Worm (Caenorhabditis elegans) whole organism, L2 larva: Measurements from ENCODE around the gene F38E9.4.
A peak's percentile ranks its signal among the peaks of the same experiment; 100 is the strongest.

ENCODE experiments used
- C34F6.9 ChIP-seq: fragments of 150-350 bp; optimal IDR thresholded peaks from 2 replicates; lab custom pipeline; 2014; ENCODE audit warnings: missing biosample characterization, missing genetic modification characterization
- F13H6.1 ChIP-seq: sonication (generic microtip); optimal IDR thresholded peaks from 2 replicates; lab custom pipeline; 2016; ENCODE audit warnings: missing genetic modification characterization, missing compliant biosample characterization
- Y55F3AM.14 ChIP-seq: fragments of 200-800 bp; sonication (Bioruptor generic); optimal IDR thresholded peaks from 2 replicates; lab custom pipeline; 2018; ENCODE audit warnings: mild to moderate bottlenecking, missing genetic modification characterization, missing compliant biosample characterization
- ZK546.5 ChIP-seq: sonication (generic microtip); optimal IDR thresholded peaks from 2 replicates; lab custom pipeline; 2017; ENCODE audit warnings: missing biosample characterization, missing genetic modification characterization
- ama-1 ChIP-seq: fragments of 150-350 bp; optimal IDR thresholded peaks from 2 replicates; lab custom pipeline; 2018; ENCODE audit warnings: inconsistent platforms
- blmp-1 ChIP-seq: sonication (generic microtip); optimal IDR thresholded peaks from 2 replicates; lab custom pipeline; 2017; ENCODE audit warnings: missing genetic modification characterization, mild to moderate bottlenecking, missing compliant biosample characterization, antibody characterized with exemption, moderate library complexity; ENCODE audit not compliant: insufficient read depth
- crh-2 ChIP-seq: sonication (generic microtip); optimal IDR thresholded peaks from 2 replicates; lab custom pipeline; 2017; ENCODE audit warnings: missing biosample characterization, missing genetic modification characterization
- dmd-4 ChIP-seq: sonication (generic microtip); optimal IDR thresholded peaks from 2 replicates; lab custom pipeline; 2017; ENCODE audit warnings: missing biosample characterization, missing genetic modification characterization
- fos-1 ChIP-seq: fragments of 150-350 bp; optimal IDR thresholded peaks from 2 replicates; lab custom pipeline; 2014; ENCODE audit warnings: missing biosample characterization, missing genetic modification characterization
- gmeb-1 ChIP-seq: fragments of 150-350 bp; optimal IDR thresholded peaks from 2 replicates; lab custom pipeline; 2014; ENCODE audit warnings: missing biosample characterization, missing genetic modification characterization
- lin-11 ChIP-seq: fragments of 150-350 bp; sonication (generic microtip); optimal IDR thresholded peaks from 2 replicates; lab custom pipeline; 2014; ENCODE audit warnings: missing biosample characterization, missing genetic modification characterization, inconsistent platforms, mixed read lengths
- lin-13 ChIP-seq: fragments of 150-350 bp; optimal IDR thresholded peaks from 2 replicates; lab custom pipeline; 2014; ENCODE audit warnings: missing biosample characterization, missing genetic modification reagents, missing genetic modification characterization
- lin-39 ChIP-seq: fragments of 150-350 bp; optimal IDR thresholded peaks from 2 replicates; lab custom pipeline; 2014; ENCODE audit warnings: missing biosample characterization, missing genetic modification reagents, missing genetic modification characterization
- lsy-2 ChIP-seq, 2 experiments: fragments of 150-350 bp in 1 of 2; sonication (generic microtip) in 1 of 2; optimal IDR thresholded peaks; 2 replicates each; lab custom pipeline; 2014 to 2017; ENCODE audit warnings: missing biosample characterization in 2 of 2, missing genetic modification characterization in 2 of 2
- mab-5 ChIP-seq: fragments of 150-350 bp; optimal IDR thresholded peaks from 2 replicates; lab custom pipeline; 2014; ENCODE audit warnings: missing biosample characterization, missing genetic modification characterization
- mbf-1 ChIP-seq: sonication (generic microtip); optimal IDR thresholded peaks from 2 replicates; lab custom pipeline; 2017; ENCODE audit warnings: missing biosample characterization, missing genetic modification characterization
- mdl-1 ChIP-seq, 2 experiments: fragments of 150-350 bp in 1 of 2; sonication (generic microtip) in 1 of 2; optimal IDR thresholded peaks; 2 replicates each; lab custom pipeline; 2017; ENCODE audit warnings: missing biosample characterization in 2 of 2, missing genetic modification characterization in 2 of 2
- nhr-10 ChIP-seq: sonication (generic microtip); optimal IDR thresholded peaks from 2 replicates; lab custom pipeline; 2017; ENCODE audit warnings: missing biosample characterization, missing genetic modification characterization
- nhr-11 ChIP-seq: fragments of 150-350 bp; optimal IDR thresholded peaks from 2 replicates; lab custom pipeline; 2014; ENCODE audit warnings: missing biosample characterization, missing genetic modification characterization
- nhr-23 ChIP-seq: fragments of 150-350 bp; optimal IDR thresholded peaks from 2 replicates; lab custom pipeline; 2014; ENCODE audit warnings: missing biosample characterization, missing genetic modification reagents, missing genetic modification characterization
- nhr-25 ChIP-seq: fragments of 150-350 bp; sonication (generic microtip); optimal IDR thresholded peaks from 3 replicates; lab custom pipeline; 2014; ENCODE audit warnings: missing biosample characterization, missing genetic modification characterization
- nhr-6 ChIP-seq: fragments of 150-350 bp; optimal IDR thresholded peaks from 2 replicates; lab custom pipeline; 2014; ENCODE audit warnings: missing biosample characterization, missing genetic modification characterization
- peb-1 ChIP-seq: fragments of 150-350 bp; optimal IDR thresholded peaks from 2 replicates; lab custom pipeline; 2014; ENCODE audit warnings: missing biosample characterization, missing genetic modification characterization
- sem-4 ChIP-seq: fragments of 150-350 bp; optimal IDR thresholded peaks from 2 replicates; lab custom pipeline; 2014; ENCODE audit warnings: missing biosample characterization, missing genetic modification reagents, missing genetic modification characterization
- sma-3 ChIP-seq: sonication (generic microtip); optimal IDR thresholded peaks from 2 replicates; lab custom pipeline; 2016; ENCODE audit warnings: missing genetic modification reagents, missing genetic modification characterization, missing compliant biosample characterization
- sma-9 ChIP-seq, 2 experiments: fragments of 150-350 bp in 1 of 2; sonication (generic microtip) in 1 of 2; optimal IDR thresholded peaks; 2 replicates each; lab custom pipeline; 2014 to 2016; ENCODE audit warnings: missing genetic modification characterization in 2 of 2, mild to moderate bottlenecking in 1 of 2, missing biosample characterization in 1 of 2, missing compliant biosample characterization in 1 of 2, missing genetic modification reagents in 1 of 2, moderate library complexity in 1 of 2
- snpc-4 ChIP-seq: fragments of 150-350 bp; optimal IDR thresholded peaks from 2 replicates; lab custom pipeline; 2014; ENCODE audit warnings: missing biosample characterization, missing genetic modification characterization
- unc-39 ChIP-seq: fragments of 150-350 bp; optimal IDR thresholded peaks from 2 replicates; lab custom pipeline; 2014; ENCODE audit warnings: missing biosample characterization, missing genetic modification characterization
- unc-55 ChIP-seq: fragments of 150-350 bp; sonication (generic microtip); optimal IDR thresholded peaks from 3 replicates; lab custom pipeline; 2014; ENCODE audit warnings: missing biosample characterization, missing genetic modification reagents, missing genetic modification characterization
- unc-62 ChIP-seq: fragments of 150-350 bp; optimal IDR thresholded peaks from 2 replicates; lab custom pipeline; 2014; ENCODE audit warnings: missing biosample characterization, missing genetic modification reagents, missing genetic modification characterization
- zag-1 ChIP-seq: fragments of 150-350 bp; optimal IDR thresholded peaks from 2 replicates; lab custom pipeline; 2014; ENCODE audit warnings: missing biosample characterization, missing genetic modification characterization
- ztf-11 ChIP-seq: sonication (generic microtip); optimal IDR thresholded peaks from 2 replicates; lab custom pipeline; 2017; ENCODE audit warnings: missing biosample characterization, missing genetic modification characterization

The F38E9.4 gene

DNA sequence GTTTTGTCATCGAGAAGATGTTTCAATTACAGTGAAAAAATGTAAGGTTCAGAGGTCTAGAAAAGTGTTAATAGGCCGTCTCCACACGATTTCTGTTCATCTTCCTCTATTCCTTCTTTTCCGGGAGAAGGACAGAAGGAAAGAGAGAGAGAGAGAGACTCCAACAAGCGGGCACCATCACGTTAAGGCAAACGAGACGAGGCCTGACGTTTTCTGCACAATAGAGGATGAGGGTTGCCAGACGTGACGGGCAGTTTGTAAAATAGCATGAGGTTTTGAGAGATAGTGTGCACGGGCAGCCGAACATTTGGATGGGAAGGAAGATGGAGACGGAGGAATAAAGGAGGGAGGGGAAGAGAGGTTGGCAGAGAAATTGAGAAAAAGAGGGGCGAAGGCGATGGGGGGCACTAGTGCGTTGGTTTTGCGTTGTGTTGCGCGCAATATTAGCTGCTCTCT lies 5.9 kb upstream of the F38E9.4 start, which contains the start of gene twf-2 (continued):
- peak; percentile 48 for TF ChIP-seq Y55F3AM.14 (GFP tag; lab: Kevin White, UChicago)
- TF ChIP-seq sem-4 (tag; lab: Kevin White, UChicago), result peak; percentile 49
- peak; percentile 69 to 79 for TF ChIP-seq mdl-1 (tag; optimal IDR thresholded peaks at IDR 0.05; lab: Kevin White, UChicago)
- no peak for TF ChIP-seq lin-39 (tag; lab: Kevin White, UChicago)
- TF ChIP-seq lin-11 (tag; lab: Kevin White, UChicago), result peak; percentile 50
- no peak for TF ChIP-seq unc-39 (tag; lab: Kevin White, UChicago)
- TF ChIP-seq unc-62 (GFP tag; lab: Kevin White, UChicago), result no peak
- TF ChIP-seq snpc-4 (tag; lab: Kevin White, UChicago), result peak; percentile 71
- peak; percentile 64 for TF ChIP-seq nhr-6 (tag; lab: Kevin White, UChicago)
- TF ChIP-seq C34F6.9 (tag; lab: Kevin White, UChicago), result peak; percentile 78
- TF ChIP-seq nhr-11 (tag; lab: Kevin White, UChicago), result no peak
- peak; percentile 52 for TF ChIP-seq lin-13
- TF ChIP-seq nhr-10 (tag; lab: Kevin White, UChicago), result no peak
- peak; percentile 69 for TF ChIP-seq mab-5
- TF ChIP-seq ama-1 (lab: Kevin White, UChicago), result no peak
- no peak for TF ChIP-seq ZK546.5 (tag; lab: Kevin White, UChicago)
- no peak for TF ChIP-seq blmp-1 (tag; lab: Kevin White, UChicago)
- peak; percentile 27 for TF ChIP-seq peb-1 (tag; lab: Kevin White, UChicago)
- TF ChIP-seq dmd-4 (tag; lab: Kevin White, UChicago), result no peak
- TF ChIP-seq fos-1 (tag; lab: Kevin White, UChicago), result peak; percentile 66
- no peak for TF ChIP-seq mbf-1 (tag; lab: Kevin White, UChicago)
- TF ChIP-seq nhr-23 (tag; lab: Kevin White, UChicago), result no peak
- TF ChIP-seq gmeb-1 (tag; lab: Kevin White, UChicago), result peak; percentile 60

DNA sequence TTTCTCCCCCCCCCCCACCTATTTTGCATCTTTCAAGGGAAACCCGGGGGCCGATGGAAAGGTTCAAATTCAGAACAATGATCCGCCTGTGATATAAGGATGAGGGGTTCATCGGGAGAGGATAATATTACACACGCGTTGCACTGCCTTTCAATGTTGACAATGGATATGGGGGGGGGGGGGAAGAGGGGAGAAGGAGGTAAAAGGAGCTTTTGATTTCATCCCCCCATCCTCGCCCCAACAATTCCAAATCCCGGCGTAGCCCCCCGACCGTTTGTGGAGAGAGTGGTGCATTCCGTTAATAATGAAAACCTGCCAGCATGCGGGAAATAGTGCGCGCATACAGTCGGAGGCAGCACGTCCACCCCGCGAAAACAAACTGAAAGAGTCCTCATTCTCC lies 4.6 kb upstream of the F38E9.4 start:
- no peak for TF ChIP-seq unc-55 (GFP tag; lab: Kevin White, UChicago)
- no peak for TF ChIP-seq sem-4 (tag; lab: Kevin White, UChicago)
- TF ChIP-seq F13H6.1 (tag; lab: Kevin White, UChicago), result no peak
- no peak for TF ChIP-seq nhr-25 (tag; lab: Kevin White, UChicago)
- no peak for TF ChIP-seq blmp-1 (tag; lab: Kevin White, UChicago)
- no peak for TF ChIP-seq lin-11 (tag; lab: Kevin White, UChicago)
- no peak for TF ChIP-seq unc-62 (GFP tag; lab: Kevin White, UChicago)

DNA sequence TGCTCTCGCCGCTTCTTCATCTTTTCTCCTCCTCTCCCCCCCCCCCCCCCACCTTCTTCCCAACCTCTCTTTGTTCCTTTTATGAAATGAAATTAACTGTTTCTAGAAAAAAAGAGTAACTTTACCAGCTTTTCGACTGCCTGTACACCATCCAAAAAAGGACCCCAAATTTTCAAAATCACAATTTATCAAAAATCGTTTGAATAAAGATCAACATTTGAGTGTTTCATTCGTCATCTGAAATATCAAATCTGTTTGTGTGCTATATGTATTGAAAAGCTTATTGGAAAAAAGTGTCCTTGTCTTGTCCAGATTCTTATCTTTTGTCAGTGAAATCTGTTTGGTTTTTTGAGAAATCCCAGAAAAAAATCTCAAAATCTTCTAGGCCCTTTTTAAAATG lies 618 bp upstream of the F38E9.4 start:
- no peak for TF ChIP-seq nhr-23 (tag; lab: Kevin White, UChicago)
- TF ChIP-seq unc-62 (GFP tag; lab: Kevin White, UChicago), result no peak
- no peak for TF ChIP-seq mab-5
- TF ChIP-seq zag-1 (tag; lab: Kevin White, UChicago), result no peak
- TF ChIP-seq gmeb-1 (tag; lab: Kevin White, UChicago), result no peak
- TF ChIP-seq nhr-11 (tag; lab: Kevin White, UChicago), result no peak
- TF ChIP-seq snpc-4 (tag; lab: Kevin White, UChicago), result no peak
- no peak for TF ChIP-seq sma-3 (GFP tag; lab: Kevin White, UChicago)
- no peak for TF ChIP-seq lsy-2 (tag; optimal IDR thresholded peaks at IDR 0.05; lab: Kevin White, UChicago)
- no peak for TF ChIP-seq C34F6.9 (tag; lab: Kevin White, UChicago)
- no peak for TF ChIP-seq unc-39 (tag; lab: Kevin White, UChicago)
- TF ChIP-seq nhr-25 (tag; lab: Kevin White, UChicago), result no peak
- no peak for TF ChIP-seq lin-13
- TF ChIP-seq lin-11 (tag; lab: Kevin White, UChicago), result no peak
- TF ChIP-seq F13H6.1 (tag; lab: Kevin White, UChicago), result no peak
- no peak for TF ChIP-seq crh-2
- TF ChIP-seq, all 48 proteins: peak for 0

DNA sequence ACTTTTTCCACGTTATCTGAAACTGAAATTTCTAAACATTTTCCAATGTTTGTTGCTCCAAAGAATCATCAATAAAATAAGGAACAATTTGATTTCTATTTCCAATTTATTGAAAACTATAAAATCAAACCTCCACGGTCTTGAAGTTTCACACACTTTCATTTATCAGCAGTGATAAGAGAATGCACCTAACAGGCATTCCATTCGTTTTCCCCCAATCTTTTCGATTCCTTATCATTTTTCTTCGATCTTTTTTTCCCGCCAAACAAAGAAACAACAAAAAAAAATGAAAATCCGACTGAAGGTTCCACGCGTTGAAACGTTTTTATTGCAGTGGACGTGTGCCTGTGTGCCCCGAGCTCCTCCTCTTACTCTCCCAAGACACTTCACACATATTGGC lies 4.9 kb downstream of the F38E9.4 start, which contains the start of gene nas-39:
TSS of gene nas-39 (plus strand) at position 269 of the 400 bp plus-strand sequence.
- TF ChIP-seq crh-2 (peak; percentile 30), gmeb-1 (tag; lab: Kevin White, UChicago) (peak; percentile 15), ztf-11 (tag; lab: Kevin White, UChicago) (no peak), fos-1 (tag; lab: Kevin White, UChicago) (peak; percentile 79), sma-9 (GFP tag; optimal IDR thresholded peaks at IDR 0.05; lab: Kevin White, UChicago) (peak; percentile 3), sma-9 (tag; optimal IDR thresholded peaks at IDR 0.05; lab: Kevin White, UChicago) (no peak)
